Fruit fly (Drosophila melanogaster): ENCODE measurements around the gene yip2.

- no peak for TF ChIP-seq Hr83 (GFP tag; optimal IDR thresholded peaks at IDR 0.05; ENCODE audit: poor library complexity, severe bottlenecking)
- TF ChIP-seq brk (GFP tag; optimal IDR thresholded peaks at IDR 0.05), result no peak
- no peak for TF ChIP-seq Hnf4 (GFP tag; optimal IDR thresholded peaks at IDR 0.05)
- TF ChIP-seq OdsH (GFP tag; optimal IDR thresholded peaks at IDR 0.05), result no peak
- TF ChIP-seq woc (GFP tag; optimal IDR thresholded peaks at IDR 0.05), result no peak
- no peak for TF ChIP-seq Myc (optimal IDR thresholded peaks at IDR 0.05)
- TF ChIP-seq HLH106 (tag; optimal IDR thresholded peaks at IDR 0.05), result no peak
- TF ChIP-seq dsf (GFP tag; optimal IDR thresholded peaks at IDR 0.05; ENCODE audit: borderline replicate concordance), result no peak
- no peak for TF ChIP-seq psq (GFP tag; optimal IDR thresholded peaks at IDR 0.05)
- no peak for TF ChIP-seq jim (GFP tag; optimal IDR thresholded peaks at IDR 0.05)
- TF ChIP-seq Hr78 (GFP tag; optimal IDR thresholded peaks at IDR 0.05), result no peak
- no peak for TF ChIP-seq GATAd (GFP tag; optimal IDR thresholded peaks at IDR 0.05)
- no peak for TF ChIP-seq Abd-B (GFP tag; optimal IDR thresholded peaks at IDR 0.05)
- no peak for TF ChIP-seq Sp1 (GFP tag; optimal IDR thresholded peaks at IDR 0.05)
Observed at dm6 chr2L:9886086-9886485, 29.0 kb upstream of the yip2 start, which contains the start of gene nAChRalpha6.

All from whole organism, wandering third instar larva.